Worm (Caenorhabditis elegans) whole organism, L4 larva: ENCODE results near the gene F09C6.12.

Experiments
- F10B5.3 ChIP-seq: sonication (generic microtip); optimal IDR thresholded peaks from 2 replicates; lab custom pipeline; 2016; ENCODE audit warnings: mild to moderate bottlenecking, missing genetic modification characterization, missing compliant biosample characterization
- F49E8.2 ChIP-seq: sonication (generic microtip); optimal IDR thresholded peaks from 2 replicates; lab custom pipeline; 2016; ENCODE audit warnings: missing compliant biosample characterization, mild to moderate bottlenecking, missing genetic modification characterization, borderline replicate concordance
- T20F7.1 ChIP-seq: fragments of 200-800 bp; sonication (Bioruptor generic); optimal IDR thresholded peaks from 2 replicates; lab custom pipeline; 2018; ENCODE audit warnings: mild to moderate bottlenecking, missing genetic modification characterization, missing compliant biosample characterization
- ZK337.2 ChIP-seq: fragments of 200-800 bp; sonication (Bioruptor generic); IDR thresholded peaks from 2 replicates; pipeline ENCODE4 v1.3.6; 2022; ENCODE audit warnings: missing genetic modification reagents, missing genetic modification characterization, missing compliant biosample characterization
- ZK546.5 ChIP-seq, 2 experiments: sonication (generic microtip); optimal IDR thresholded peaks; 2 replicates each; lab custom pipeline; 2017; ENCODE audit warnings: missing biosample characterization in 2 of 2, missing genetic modification characterization in 2 of 2
- aha-1 ChIP-seq: fragments of 150-350 bp; peaks from one replicate; lab custom pipeline; 2014; ENCODE audit warnings: missing biosample characterization, missing genetic modification characterization
- ceh-44 ChIP-seq: fragments of 200-800 bp; sonication (Bioruptor generic); IDR thresholded peaks from 2 replicates; pipeline ENCODE4 v1.3.6; 2022; ENCODE audit warnings: missing genetic modification reagents, missing genetic modification characterization, missing compliant biosample characterization
- ces-1 ChIP-seq: fragments of 150-350 bp; sonication (generic microtip); optimal IDR thresholded peaks from 4 replicates; lab custom pipeline; 2014; ENCODE audit warnings: missing biosample characterization, missing genetic modification reagents, missing genetic modification characterization
- daf-12 ChIP-seq: fragments of 150-350 bp; optimal IDR thresholded peaks from 2 replicates; lab custom pipeline; 2014; ENCODE audit warnings: missing biosample characterization, missing genetic modification reagents, missing genetic modification characterization
- daf-16 ChIP-seq, 3 experiments: sonication (generic microtip); optimal IDR thresholded peaks; 2 replicates each; lab custom pipeline; 2016 to 2017; ENCODE audit warnings: missing genetic modification characterization in 3 of 3, missing genetic modification reagents in 3 of 3, mild to moderate bottlenecking in 2 of 3, missing compliant biosample characterization in 2 of 3, missing biosample characterization in 1 of 3, moderate library complexity in 1 of 3
- daf-8 ChIP-seq: fragments of 200-800 bp; sonication (Bioruptor generic); IDR thresholded peaks from 2 replicates; pipeline ENCODE4 v1.3.6; 2022; ENCODE audit warnings: missing genetic modification characterization, missing compliant biosample characterization
- dmd-9 ChIP-seq: fragments of 200-800 bp; sonication (Bioruptor generic); IDR thresholded peaks from 2 replicates; pipeline ENCODE4 v1.3.6; 2022; ENCODE audit warnings: missing genetic modification reagents, missing genetic modification characterization, missing compliant biosample characterization
- dpl-1 ChIP-seq: fragments of 150-350 bp; optimal IDR thresholded peaks from 2 replicates; lab custom pipeline; 2014; ENCODE audit warnings: missing biosample characterization, missing genetic modification reagents, missing genetic modification characterization
- gei-8 ChIP-seq: fragments of 200-800 bp; sonication (Bioruptor generic); optimal IDR thresholded peaks from 2 replicates; lab custom pipeline; 2018; ENCODE audit warnings: mild to moderate bottlenecking, missing genetic modification characterization, missing compliant biosample characterization
- hlh-30 ChIP-seq: sonication (generic microtip); optimal IDR thresholded peaks from 2 replicates; lab custom pipeline; 2017; ENCODE audit warnings: antibody characterized with exemption, mild to moderate bottlenecking, missing genetic modification characterization, missing compliant biosample characterization; ENCODE audit not compliant: insufficient read depth
- hmg-1.1 ChIP-seq: fragments of 200-800 bp; sonication (Bioruptor generic); IDR thresholded peaks from 2 replicates; pipeline ENCODE4 v1.3.6; 2022; ENCODE audit warnings: missing genetic modification reagents, missing genetic modification characterization, missing compliant biosample characterization
- jun-1 ChIP-seq: fragments of 150-350 bp; optimal IDR thresholded peaks from 2 replicates; lab custom pipeline; 2014; ENCODE audit warnings: missing biosample characterization, missing genetic modification reagents, missing genetic modification characterization
- lim-7 ChIP-seq: fragments of 200-800 bp; sonication (Bioruptor generic); IDR thresholded peaks from 2 replicates; pipeline ENCODE4 v1.3.6; 2022; ENCODE audit warnings: missing genetic modification characterization, missing compliant biosample characterization
- lin-1 ChIP-seq: fragments of 200-800 bp; sonication (Bioruptor generic); IDR thresholded peaks from 2 replicates; pipeline ENCODE4 v1.3.6; 2022; ENCODE audit warnings: missing genetic modification reagents, missing genetic modification characterization, missing compliant biosample characterization
- lin-13 ChIP-seq: fragments of 150-350 bp; optimal IDR thresholded peaks from 2 replicates; lab custom pipeline; 2014; ENCODE audit warnings: missing biosample characterization, missing genetic modification reagents, missing genetic modification characterization
- lin-15B ChIP-seq: fragments of 150-350 bp; sonication (generic microtip); optimal IDR thresholded peaks from 3 replicates; lab custom pipeline; 2014; ENCODE audit warnings: missing biosample characterization, missing genetic modification characterization
- lin-29 ChIP-seq: fragments of 200-800 bp; sonication (Bioruptor generic); IDR thresholded peaks from 2 replicates; pipeline ENCODE4 v1.3.6; 2022; ENCODE audit warnings: missing genetic modification reagents, missing genetic modification characterization, missing compliant biosample characterization
- lir-3 ChIP-seq: sonication (generic microtip); optimal IDR thresholded peaks from 2 replicates; lab custom pipeline; 2016; ENCODE audit warnings: mild to moderate bottlenecking, missing genetic modification characterization, missing compliant biosample characterization
- mxl-2 ChIP-seq: fragments of 200-800 bp; sonication (Bioruptor generic); conservative IDR thresholded peaks from 2 replicates; pipeline ENCODE4 v1.3.6; 2022; ENCODE audit warnings: missing genetic modification reagents, missing genetic modification characterization, missing compliant biosample characterization
- nhr-102 ChIP-seq: sonication (generic microtip); optimal IDR thresholded peaks from 2 replicates; lab custom pipeline; 2016; ENCODE audit warnings: mild to moderate bottlenecking, missing genetic modification characterization, moderate library complexity, missing compliant biosample characterization
- nhr-25 ChIP-seq: sonication (generic microtip); optimal IDR thresholded peaks from 2 replicates; lab custom pipeline; 2017; ENCODE audit warnings: missing genetic modification characterization, mild to moderate bottlenecking, missing compliant biosample characterization, antibody characterized with exemption, moderate library complexity, borderline replicate concordance; ENCODE audit not compliant: insufficient read depth
- nhr-28 ChIP-seq: fragments of 150-350 bp; optimal IDR thresholded peaks from 2 replicates; lab custom pipeline; 2014; ENCODE audit warnings: missing biosample characterization, missing genetic modification characterization
- nhr-42 ChIP-seq: fragments of 200-800 bp; sonication (Bioruptor generic); IDR thresholded peaks from 2 replicates; pipeline ENCODE4 v1.3.6; 2022; ENCODE audit warnings: missing genetic modification characterization, missing compliant biosample characterization
- nhr-6 ChIP-seq: fragments of 150-350 bp; optimal IDR thresholded peaks from 2 replicates; lab custom pipeline; 2014; ENCODE audit warnings: missing biosample characterization, missing genetic modification characterization
- nhr-76 ChIP-seq: fragments of 150-350 bp; optimal IDR thresholded peaks from 2 replicates; lab custom pipeline; 2014; ENCODE audit warnings: missing biosample characterization, missing genetic modification characterization
- sdz-12 ChIP-seq: fragments of 200-800 bp; sonication (Bioruptor generic); optimal IDR thresholded peaks from 2 replicates; lab custom pipeline; 2018; ENCODE audit warnings: mild to moderate bottlenecking, missing genetic modification characterization, missing compliant biosample characterization
- set-16 ChIP-seq: fragments of 200-800 bp; sonication (Bioruptor generic); IDR thresholded peaks from 2 replicates; pipeline ENCODE4 v1.3.6; 2022; ENCODE audit warnings: missing genetic modification reagents, missing genetic modification characterization, missing compliant biosample characterization
- skn-1 ChIP-seq: fragments of 150-350 bp; optimal IDR thresholded peaks from 2 replicates; lab custom pipeline; 2014; ENCODE audit warnings: missing biosample characterization, missing genetic modification characterization
- snpc-4 ChIP-seq: fragments of 150-350 bp; optimal IDR thresholded peaks from 2 replicates; lab custom pipeline; 2014; ENCODE audit warnings: missing biosample characterization, missing genetic modification characterization
- unc-130 ChIP-seq: sonication (generic microtip); optimal IDR thresholded peaks from 2 replicates; lab custom pipeline; 2016; ENCODE audit warnings: missing genetic modification reagents, missing genetic modification characterization, missing compliant biosample characterization
- unc-62 ChIP-seq, 3 experiments: fragments of 150-350 bp in 1 of 3; sonication (generic microtip); optimal IDR thresholded peaks in 2 of 3; peaks in 1 of 3; 1 replicate in 1 of 3; 2 replicates in 2 of 3; lab custom pipeline; 2014 to 2017; ENCODE audit warnings: missing biosample characterization in 3 of 3, missing genetic modification characterization in 3 of 3, missing genetic modification reagents in 3 of 3, missing genotype in 1 of 3
- zfp-3 ChIP-seq: fragments of 200-800 bp; sonication (Bioruptor generic); conservative IDR thresholded peaks from 2 replicates; pipeline ENCODE4 v1.3.6; 2022; ENCODE audit warnings: missing genetic modification reagents, missing genetic modification characterization, missing compliant biosample characterization

F09C6.12 gene

DNA sequence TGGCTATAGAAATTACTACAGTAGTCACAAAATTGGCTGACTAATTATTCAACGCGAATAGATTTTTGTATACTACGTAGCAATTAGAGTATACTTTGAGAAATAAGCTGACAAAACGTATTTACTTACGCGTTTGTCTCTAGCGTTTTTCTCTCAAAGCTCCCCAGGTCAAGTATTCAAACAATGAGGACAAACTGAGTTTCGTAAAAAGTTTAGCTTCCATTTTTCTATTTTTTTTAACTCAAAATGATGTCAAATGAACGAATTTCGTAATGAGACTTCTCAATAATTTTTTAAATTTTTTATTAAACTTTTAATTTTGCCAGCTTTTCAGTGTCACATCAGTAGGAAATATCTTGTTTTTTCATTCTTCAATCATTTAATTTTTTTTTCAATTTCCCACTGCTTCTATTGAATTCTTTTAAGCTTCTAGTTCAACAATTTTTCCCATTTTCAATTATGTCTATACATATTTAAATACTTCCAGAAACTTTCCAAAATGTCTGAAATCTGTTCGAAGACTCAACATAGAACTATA, 6.2 kb downstream of the F09C6.12 start, which contains the start of the genes ifas-2 and fbxa-44:
ifas-2 (minus strand) TSS at position 101 of the 538 bp plus-strand sequence.
fbxa-44 (plus strand) TSS at position 488 of the 538 bp plus-strand sequence.
- TF ChIP-seq sdz-12 (GFP tag; lab: Kevin White, UChicago) (no peak), lim-7 (GFP tag; lab: Robert Waterston, UW) (no peak), zfp-3 (GFP tag; lab: Robert Waterston, UW) (no peak), hmg-1.1 (GFP tag; lab: Robert Waterston, UW) (no peak), nhr-76 (tag; lab: Kevin White, UChicago) (no peak), mxl-2 (no peak), ZK337.2 (GFP tag; lab: Robert Waterston, UW) (no peak), nhr-102 (no peak)

DNA sequence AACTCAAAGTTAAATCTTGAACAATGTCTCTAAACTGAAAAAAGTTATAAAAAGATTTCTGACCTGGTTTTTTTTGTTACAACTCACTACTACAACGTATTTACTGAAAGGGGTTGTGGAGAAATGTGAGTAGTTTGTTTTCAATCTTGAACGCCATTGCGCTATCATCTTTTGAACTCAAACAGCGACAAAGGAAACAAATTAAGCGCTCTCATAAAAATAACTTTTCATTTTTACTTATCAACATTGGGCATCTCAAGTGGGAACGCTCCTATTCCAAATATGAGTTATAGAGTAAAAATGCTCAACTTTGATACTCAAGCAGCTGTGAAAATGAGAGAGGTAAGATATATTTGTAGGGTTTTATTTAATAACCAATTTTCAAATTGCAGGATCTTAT, 10.8 kb downstream of the F09C6.12 start, which contains the start of gene F09C6.15:
F09C6.15 (plus strand) TSS at position 301 of the 400 bp plus-strand sequence.
- TF ChIP-seq unc-62 (GFP tag; optimal IDR thresholded peaks at IDR 0.05 in 1 of 2; lab: Kevin White, UChicago) (no peak), unc-62 (tag; optimal IDR thresholded peaks at IDR 0.05; lab: Kevin White, UChicago) (no peak), snpc-4 (no peak), nhr-28 (tag; lab: Kevin White, UChicago) (no peak), lin-29 (GFP tag; lab: Robert Waterston, UW) (no peak)

DNA sequence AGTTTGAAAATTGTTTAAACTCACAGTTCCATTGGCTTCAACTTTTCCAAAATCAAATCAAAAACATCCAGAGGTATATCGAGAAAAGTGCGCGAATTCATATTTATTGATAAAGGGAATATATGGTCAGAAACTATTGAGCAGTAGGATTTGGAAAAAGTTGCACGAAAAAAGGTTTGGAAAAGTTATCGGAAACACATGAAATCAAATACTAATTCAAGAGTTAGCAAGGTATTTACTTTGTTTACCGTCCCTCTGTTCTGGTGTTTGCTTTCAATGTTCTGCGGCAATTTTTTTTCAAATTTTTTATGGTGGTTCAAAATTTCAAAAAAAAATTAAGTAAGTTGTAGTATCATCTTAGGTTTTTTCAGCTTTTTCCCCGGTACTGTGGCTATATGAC, 16.7 kb downstream of the F09C6.12 start, which contains the start of gene fbxa-45:
fbxa-45 (minus strand) TSS at position 101 of the 400 bp plus-strand sequence.
- no peak for TF ChIP-seq ZK546.5 (tag; optimal IDR thresholded peaks at IDR 0.05; lab: Kevin White, UChicago)
- no peak for TF ChIP-seq nhr-6 (tag; lab: Kevin White, UChicago)
- TF ChIP-seq dmd-9: no peak
- TF ChIP-seq jun-1 (tag; lab: Kevin White, UChicago): no peak
- no peak for TF ChIP-seq mxl-2
- no peak for TF ChIP-seq nhr-25 (tag; lab: Kevin White, UChicago)
- no peak for TF ChIP-seq dpl-1 (GFP tag; lab: Kevin White, UChicago)
- no peak for TF ChIP-seq lin-13
- TF ChIP-seq F10B5.3 (tag; lab: Kevin White, UChicago): no peak
- TF ChIP-seq daf-16 (GFP tag; optimal IDR thresholded peaks at IDR 0.05; lab: Kevin White, UChicago): no peak
- TF ChIP-seq daf-16 (tag; optimal IDR thresholded peaks at IDR 0.05; lab: Kevin White, UChicago): no peak
- TF ChIP-seq lin-15B (tag; lab: Kevin White, UChicago): no peak
- no peak for TF ChIP-seq gei-8 (GFP tag; lab: Kevin White, UChicago)
- TF ChIP-seq nhr-102: no peak

DNA sequence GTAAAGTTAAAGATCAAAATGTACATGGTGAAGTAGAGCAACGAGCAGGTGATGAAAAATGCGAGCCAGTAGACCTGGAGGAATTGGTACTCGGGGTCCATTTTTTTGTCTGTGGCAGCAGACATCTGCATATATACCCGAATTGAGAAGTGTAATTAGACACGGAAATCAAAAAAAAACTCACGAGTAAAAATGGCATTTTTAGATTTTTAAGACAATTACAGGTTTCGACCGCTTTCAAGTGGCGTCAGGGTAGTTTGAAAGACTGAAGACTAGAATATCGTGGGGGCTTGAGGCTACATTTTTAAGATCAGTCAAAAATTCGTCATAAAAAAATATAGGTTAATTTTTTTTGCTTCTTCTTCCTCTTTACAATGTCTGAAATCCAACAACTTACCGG, 20.1 kb downstream of the F09C6.12 start, which contains the start of gene srd-68:
srd-68 (minus strand) TSS at position 101 of the 400 bp plus-strand sequence.
- TF ChIP-seq T20F7.1 (no peak), daf-8 (GFP tag; lab: Robert Waterston, UW) (no peak), unc-130 (GFP tag; lab: Kevin White, UChicago) (no peak), nhr-42 (GFP tag; lab: Robert Waterston, UW) (no peak), lin-1 (no peak), skn-1 (tag; lab: Kevin White, UChicago) (no peak), aha-1 (tag; lab: Kevin White, UChicago) (no peak), ces-1 (GFP tag; lab: Kevin White, UChicago) (no peak), lir-3 (tag; lab: Kevin White, UChicago) (no peak), mxl-2 (no peak), hlh-30 (tag; lab: Kevin White, UChicago) (no peak), lin-29 (GFP tag; lab: Robert Waterston, UW) (no peak), F49E8.2 (tag; lab: Kevin White, UChicago) (no peak), ceh-44 (no peak), set-16 (GFP tag; lab: Robert Waterston, UW) (no peak), ZK337.2 (GFP tag; lab: Robert Waterston, UW) (no peak), daf-12 (tag; lab: Kevin White, UChicago) (no peak)
